Fruit fly (Drosophila melanogaster): ENCODE results near the gene Mur29B.

Mur29B gene

dm6 chr2L:8362273-8362954 is 10.4 kb downstream of the Mur29B start, which contains the start of gene CG7627 (continued):
- TF ChIP-seq HmgD (GFP tag; optimal IDR thresholded peaks at IDR 0.05) (peak; percentile 65), sisA (GFP tag; IDR thresholded peaks at IDR 0.05) (peak; percentile 79), CG5245 (GFP tag; optimal IDR thresholded peaks at IDR 0.05) (peak; percentile 61), Mes4 (GFP tag; optimal IDR thresholded peaks at IDR 0.05) (peak; percentile 35), CG12299 (tag; optimal IDR thresholded peaks at IDR 0.05) (peak; percentile 71), CG2875 (GFP tag; optimal IDR thresholded peaks at IDR 0.05) (peak; percentile 54), grn (GFP tag; optimal IDR thresholded peaks at IDR 0.05) (peak; percentile 3), CG16863 (GFP tag; optimal IDR thresholded peaks at IDR 0.05) (peak; percentile 40), CG1647 (GFP tag; optimal IDR thresholded peaks at IDR 0.05) (peak; percentile 46), CG13287 (GFP tag; IDR thresholded peaks at IDR 0.05; ENCODE audit: partially characterized antibody) (peak; percentile 27; the same call in 1 of the 2 replicates), Fer1 (GFP tag; optimal IDR thresholded peaks at IDR 0.05) (peak; percentile 86), NC2β (GFP tag; optimal IDR thresholded peaks at IDR 0.05) (peak; percentile 49), CG3281 (GFP tag; optimal IDR thresholded peaks at IDR 0.05) (peak; percentile 81), schlank (tag; optimal IDR thresholded peaks at IDR 0.05) (peak; percentile 64), CG10654 (GFP tag; optimal IDR thresholded peaks at IDR 0.05) (peak; percentile 50), CG8388 (GFP tag; optimal IDR thresholded peaks at IDR 0.05) (peak; percentile 55), maf-S (GFP tag; optimal IDR thresholded peaks at IDR 0.05) (peak; percentile 43), bcd (GFP tag; optimal IDR thresholded peaks at IDR 0.05) (peak; percentile 72), CG3838 (GFP tag; optimal IDR thresholded peaks at IDR 0.05) (no peak), klu (GFP tag; IDR thresholded peaks at IDR 0.05) (peak; percentile 25; the same call in 1 of the 2 replicates), kah (GFP tag; optimal IDR thresholded peaks at IDR 0.05) (peak; percentile 20), gro (GFP tag; optimal IDR thresholded peaks at IDR 0.05) (peak; percentile 75), CG11723 (GFP tag; optimal IDR thresholded peaks at IDR 0.05) (peak; percentile 50), Rfx (GFP tag; IDR thresholded peaks at IDR 0.05) (peak; percentile 87), CG11504 (tag; optimal IDR thresholded peaks at IDR 0.05) (peak; percentile 71), chm (GFP tag; IDR thresholded peaks at IDR 0.05) (peak; percentile 72; the same call in 1 of the 2 replicates), Xbp1 (GFP tag; optimal IDR thresholded peaks at IDR 0.05) (peak; percentile 72), CG15011 (GFP tag; optimal IDR thresholded peaks at IDR 0.05) (peak; percentile 1), Oli (tag; optimal IDR thresholded peaks at IDR 0.05) (peak; percentile 54), ash1 (GFP tag; optimal IDR thresholded peaks at IDR 0.05) (no peak), CG15269 (tag; optimal IDR thresholded peaks at IDR 0.05) (peak; percentile 76), CG6654 (GFP tag; optimal IDR thresholded peaks at IDR 0.05) (peak; percentile 53), sima (GFP tag; optimal IDR thresholded peaks at IDR 0.05) (no peak), CG14441 (GFP tag; IDR thresholded peaks at IDR 0.05) (peak; percentile 80), mirr (GFP tag; optimal IDR thresholded peaks at IDR 0.05) (no peak), kay (GFP tag; optimal IDR thresholded peaks at IDR 0.05) (peak; percentile 31), ems (GFP tag; optimal IDR thresholded peaks at IDR 0.05) (peak; percentile 67), BtbVII (GFP tag; optimal IDR thresholded peaks at IDR 0.05) (peak; percentile 82), Doc3 (GFP tag; IDR thresholded peaks at IDR 0.05; ENCODE audit: partially characterized antibody) (no peak), C15 (GFP tag; IDR thresholded peaks at IDR 0.05) (0 out of 3 replicates have a peak, but pooled peaks have one; percentile 52), CG1233 (GFP tag; optimal IDR thresholded peaks at IDR 0.05) (peak; percentile 54), HHEX (GFP tag; optimal IDR thresholded peaks at IDR 0.05) (peak; percentile 80), CG8944 (GFP tag; optimal IDR thresholded peaks at IDR 0.05) (peak; percentile 75), esg (GFP tag; conservative IDR thresholded peaks at IDR 0.05) (peak; percentile 77), CG31388 (GFP tag; optimal IDR thresholded peaks at IDR 0.05) (no peak), CG9932 (GFP tag; IDR thresholded peaks at IDR 0.05) (peak; percentile 83), aop (GFP tag; IDR thresholded peaks at IDR 0.05) (no peak), CG14710 (tag; optimal IDR thresholded peaks at IDR 0.05) (peak; percentile 51), CG10565 (GFP tag; optimal IDR thresholded peaks at IDR 0.05) (no peak), CG7372 (GFP tag; IDR thresholded peaks at IDR 0.05) (peak; percentile 75)
